Fruit fly (Drosophila melanogaster): ENCODE measurements around the gene CG9886.

dm6 chr2L:2371406-2372111 lies 49.1 kb upstream of the CG9886 start, which contains the start of gene CG3597:
- TF ChIP-seq cic (GFP tag; optimal IDR thresholded peaks at IDR 0.05) (peak; percentile 85), CG7101 (tag; optimal IDR thresholded peaks at IDR 0.05) (no peak), Hr96 (GFP tag; optimal IDR thresholded peaks at IDR 0.05) (no peak), CG1620 (GFP tag; optimal IDR thresholded peaks at IDR 0.05) (no peak), CG12768 (GFP tag; optimal IDR thresholded peaks at IDR 0.05) (no peak), CG11617 (GFP tag; optimal IDR thresholded peaks at IDR 0.05) (no peak), Crg-1 (GFP tag; optimal IDR thresholded peaks at IDR 0.05) (no peak), bab1 (GFP tag; optimal IDR thresholded peaks at IDR 0.05) (no peak), Clk (GFP tag; optimal IDR thresholded peaks at IDR 0.05) (no peak), CG5204 (GFP tag; optimal IDR thresholded peaks at IDR 0.05) (no peak), tj (GFP tag; optimal IDR thresholded peaks at IDR 0.05) (peak; percentile 51), cnc (optimal IDR thresholded peaks at IDR 0.05) (no peak), kay (GFP tag; ENCODE audit: borderline replicate concordance) (peak; percentile 83), Mnt (GFP tag; optimal IDR thresholded peaks at IDR 0.05) (no peak)

Data from whole organism, adult.